Fruit fly (Drosophila melanogaster): ENCODE measurements around the gene CG10098.

Gene CG10098

DNA sequence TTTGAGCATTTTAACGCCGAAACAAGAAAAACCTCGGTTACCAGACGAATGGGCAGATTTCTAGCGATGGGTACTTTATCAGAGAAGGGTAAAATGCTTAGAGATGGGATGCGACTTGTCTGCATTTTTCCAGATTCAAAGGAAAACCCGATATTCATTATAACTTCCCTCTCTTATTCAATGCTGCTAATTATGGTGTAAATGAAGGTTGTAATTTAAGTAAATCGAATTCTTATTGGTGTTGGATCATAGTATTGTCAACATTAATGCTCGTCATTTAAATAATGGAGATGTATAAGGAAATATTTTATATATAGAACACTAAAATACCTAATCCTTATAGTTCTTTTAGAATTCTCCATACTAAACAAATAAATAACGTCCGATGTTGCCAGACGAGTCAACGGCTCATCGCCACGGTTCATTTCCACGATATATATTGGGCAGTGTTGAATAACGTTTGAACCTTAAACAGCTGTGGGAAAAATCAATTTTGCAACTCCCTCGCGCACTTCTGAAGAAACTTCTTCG lies at the start of gene CG10098, which contains the start of gene Alh (continued):
- TF ChIP-seq az2 (GFP tag; optimal IDR thresholded peaks at IDR 0.05): peak; percentile 88
- TF ChIP-seq sob (GFP tag; IDR thresholded peaks at IDR 0.05): peak; percentile 80
- peak; percentile 29 for TF ChIP-seq CG2202 (tag; optimal IDR thresholded peaks at IDR 0.05)
- peak; percentile 70 for TF ChIP-seq Six4 (GFP tag; optimal IDR thresholded peaks at IDR 0.05)
- TF ChIP-seq CG7987 (GFP tag; optimal IDR thresholded peaks at IDR 0.05): no peak
- peak; percentile 87 for TF ChIP-seq CG1647 (GFP tag; optimal IDR thresholded peaks at IDR 0.05)
- peak; percentile 89 for TF ChIP-seq pho (GFP tag; optimal IDR thresholded peaks at IDR 0.05)
- peak; percentile 78 for TF ChIP-seq slp2 (GFP tag; optimal IDR thresholded peaks at IDR 0.05)
- TF ChIP-seq CG6654 (GFP tag; optimal IDR thresholded peaks at IDR 0.05): peak; percentile 49
- no peak for TF ChIP-seq crol (GFP tag; IDR thresholded peaks at IDR 0.05)
- 0 out of 2 replicates have a peak, but pooled peaks have one; percentile 34 for TF ChIP-seq ro (GFP tag; IDR thresholded peaks at IDR 0.05)
- TF ChIP-seq crc (GFP tag; optimal IDR thresholded peaks at IDR 0.05): peak; percentile 39
- peak; percentile 73 for TF ChIP-seq CG7372 (GFP tag; IDR thresholded peaks at IDR 0.05)
- peak; percentile 87 for TF ChIP-seq CG11456 (GFP tag; IDR thresholded peaks at IDR 0.05)
- TF ChIP-seq CG32532 (GFP tag; IDR thresholded peaks at IDR 0.05): peak; percentile 86
- TF ChIP-seq CG30403 (GFP tag; optimal IDR thresholded peaks at IDR 0.05): peak; percentile 96
- TF ChIP-seq CG15479 (GFP tag; optimal IDR thresholded peaks at IDR 0.05): no peak
- TF ChIP-seq CG7745 (tag; optimal IDR thresholded peaks at IDR 0.05): no peak
- peak; percentile 78 for TF ChIP-seq CG31441 (GFP tag; IDR thresholded peaks at IDR 0.05)
- TF ChIP-seq gfzf (GFP tag; optimal IDR thresholded peaks at IDR 0.05): peak; percentile 38
- TF ChIP-seq CG11723 (GFP tag; optimal IDR thresholded peaks at IDR 0.05): peak; percentile 73
- peak; percentile 43; the same call in 1 of the 2 replicates for TF ChIP-seq Poxn (GFP tag; IDR thresholded peaks at IDR 0.05)
- peak; percentile 77 for TF ChIP-seq dmrt11E (tag; optimal IDR thresholded peaks at IDR 0.05)
- peak; percentile 77 for TF ChIP-seq Meics (GFP tag; optimal IDR thresholded peaks at IDR 0.05)
- TF ChIP-seq lov (optimal IDR thresholded peaks at IDR 0.05): no peak
- peak; percentile 63; the same call in 1 of the 3 replicates for TF ChIP-seq lov (GFP tag; IDR thresholded peaks at IDR 0.05)
- peak; percentile 79 for TF ChIP-seq ems (GFP tag; optimal IDR thresholded peaks at IDR 0.05)
- peak; percentile 90 for TF ChIP-seq Sin3A (optimal IDR thresholded peaks at IDR 0.05)
- peak; percentile 69; the same call in 1 of the 3 replicates for TF ChIP-seq CG34422 (GFP tag; IDR thresholded peaks at IDR 0.05)
- peak; percentile 90 for TF ChIP-seq CG4424 (GFP tag; optimal IDR thresholded peaks at IDR 0.05)
- TF ChIP-seq prd (optimal IDR thresholded peaks at IDR 0.05): no peak
- TF ChIP-seq prd (GFP tag; IDR thresholded peaks at IDR 0.05): peak; percentile 87; the same call in 2 of the 3 replicates
- TF ChIP-seq luna (GFP tag; optimal IDR thresholded peaks at IDR 0.05): peak; percentile 86
- TF ChIP-seq Lhr (GFP tag; optimal IDR thresholded peaks at IDR 0.05): peak; percentile 88
- peak; percentile 79 for TF ChIP-seq lab (GFP tag; optimal IDR thresholded peaks at IDR 0.05)
- TF ChIP-seq nerfin-2 (GFP tag; IDR thresholded peaks at IDR 0.05; ENCODE audit: partially characterized antibody): peak; percentile 44; the same call in 1 of the 2 replicates
- TF ChIP-seq CG6683 (GFP tag; optimal IDR thresholded peaks at IDR 0.05): peak; percentile 44
- TF ChIP-seq CG17612 (GFP tag; IDR thresholded peaks at IDR 0.05): peak; percentile 47; the same call in 1 of the 2 replicates
- peak; percentile 69 for TF ChIP-seq CG7556 (GFP tag; optimal IDR thresholded peaks at IDR 0.05)
- TF ChIP-seq tgo (GFP tag; IDR thresholded peaks at IDR 0.05): peak; percentile 78
- no peak for TF ChIP-seq CG11398 (GFP tag; optimal IDR thresholded peaks at IDR 0.05)
- TF ChIP-seq onecut (GFP tag; IDR thresholded peaks at IDR 0.05): peak; percentile 98
- peak; percentile 83 for TF ChIP-seq grau (tag; optimal IDR thresholded peaks at IDR 0.05)
- TF ChIP-seq chm (GFP tag; IDR thresholded peaks at IDR 0.05): no peak; the same call in 1 of the 2 replicates
- no peak for TF ChIP-seq CG7963 (GFP tag; IDR thresholded peaks at IDR 0.05; ENCODE audit: partially characterized antibody)
- TF ChIP-seq zf30C (GFP tag; optimal IDR thresholded peaks at IDR 0.05): no peak
- TF ChIP-seq toy (GFP tag; IDR thresholded peaks at IDR 0.05): 0 out of 2 replicates have a peak, but pooled peaks have one; percentile 45
- peak; percentile 66 for TF ChIP-seq CG12744 (GFP tag; optimal IDR thresholded peaks at IDR 0.05)
- peak; percentile 88 for TF ChIP-seq zen (tag; optimal IDR thresholded peaks at IDR 0.05)
- TF ChIP-seq slou (GFP tag; optimal IDR thresholded peaks at IDR 0.05): peak; percentile 72
- TF ChIP-seq gce (GFP tag; IDR thresholded peaks at IDR 0.05): 0 out of 3 replicates have a peak, but pooled peaks have one; percentile 54
